Worm (Caenorhabditis elegans) whole organism, L1 larva: ENCODE measurements around the gene Y46G5A.18.

Experiments used
- C34B4.2 ChIP-seq: sonication (generic microtip); optimal IDR thresholded peaks from 2 replicates; lab custom pipeline; 2017; ENCODE audit warnings: mild to moderate bottlenecking, missing genetic modification characterization, missing compliant biosample characterization
- blmp-1 ChIP-seq: fragments of 150-350 bp; optimal IDR thresholded peaks from 2 replicates; lab custom pipeline; 2014; ENCODE audit warnings: missing biosample characterization, missing genetic modification characterization
- ceh-82 ChIP-seq, 3 experiments: fragments of 150-350 bp in 1 of 3; sonication (generic microtip) in 2 of 3; optimal IDR thresholded peaks; 2 replicates each; lab custom pipeline; 2014 to 2017; ENCODE audit warnings: missing biosample characterization in 3 of 3, missing genetic modification characterization in 3 of 3
- ceh-90 ChIP-seq: sonication (generic microtip); optimal IDR thresholded peaks from 2 replicates; lab custom pipeline; 2016; ENCODE audit warnings: missing genetic modification characterization, missing compliant biosample characterization
- dpl-1 ChIP-seq, 3 experiments: fragments of 150-350 bp in 2 of 3; sonication (generic microtip) in 1 of 3; optimal IDR thresholded peaks; 2 replicates each; lab custom pipeline; 2014 to 2017; ENCODE audit warnings: missing biosample characterization in 3 of 3, missing genetic modification characterization in 3 of 3, missing genetic modification reagents in 3 of 3
- efl-1 ChIP-seq, 4 experiments: fragments of 150-350 bp; optimal IDR thresholded peaks in 3 of 4; peaks in 1 of 4; 1 replicate in 1 of 4; 2 replicates in 3 of 4; lab custom pipeline; 2014; ENCODE audit warnings: missing biosample characterization in 2 of 4, missing genetic modification characterization in 2 of 4, missing genetic modification reagents in 2 of 4
- efl-3 ChIP-seq: fragments of 200-800 bp; sonication (Bioruptor generic); optimal IDR thresholded peaks from 2 replicates; lab custom pipeline; 2018; ENCODE audit warnings: mild to moderate bottlenecking, missing genetic modification characterization, missing compliant biosample characterization
- egl-13 ChIP-seq: sonication (generic microtip); optimal IDR thresholded peaks from 2 replicates; lab custom pipeline; 2016; ENCODE audit warnings: missing genotype, missing genetic modification reagents, missing genetic modification characterization, missing compliant biosample characterization
- elt-3 ChIP-seq, 6 experiments: fragments of 150-350 bp in 1 of 6; sonication (generic microtip); optimal IDR thresholded peaks; 2 replicates each; lab custom pipeline; 2017 to 2018; ENCODE audit warnings: missing biosample characterization in 6 of 6, missing genetic modification characterization in 6 of 6, inconsistent platforms in 1 of 6
- ets-5 ChIP-seq: fragments of 200-800 bp; sonication (Bioruptor generic); IDR thresholded peaks from 2 replicates; pipeline ENCODE4 v1.3.6; 2022; ENCODE audit warnings: missing genetic modification characterization, missing compliant biosample characterization
- fkh-8 ChIP-seq: sonication (generic microtip); optimal IDR thresholded peaks from 2 replicates; lab custom pipeline; 2016; ENCODE audit warnings: mild to moderate bottlenecking, missing genetic modification characterization, missing compliant biosample characterization
- fos-1 ChIP-seq: fragments of 150-350 bp; optimal IDR thresholded peaks from 2 replicates; lab custom pipeline; 2014; ENCODE audit warnings: missing biosample characterization, missing genetic modification characterization
- hlh-4 ChIP-seq: sonication (generic microtip); optimal IDR thresholded peaks from 2 replicates; lab custom pipeline; 2016; ENCODE audit warnings: mild to moderate bottlenecking, missing genetic modification characterization, missing compliant biosample characterization
- isw-1 ChIP-seq: fragments of 200-800 bp; sonication (Bioruptor generic); IDR thresholded peaks from 2 replicates; pipeline ENCODE4 v1.3.6; 2022; ENCODE audit warnings: missing genetic modification characterization, missing compliant biosample characterization
- jun-1 ChIP-seq: fragments of 150-350 bp; optimal IDR thresholded peaks from 2 replicates; lab custom pipeline; 2014; ENCODE audit warnings: missing biosample characterization, missing genetic modification reagents, missing genetic modification characterization
- lin-14 ChIP-seq: fragments of 200-800 bp; sonication (Bioruptor generic); optimal IDR thresholded peaks from 2 replicates; lab custom pipeline; 2018; ENCODE audit warnings: mild to moderate bottlenecking, missing genetic modification characterization, moderate library complexity, missing compliant biosample characterization
- lin-15B ChIP-seq: fragments of 150-350 bp; sonication (generic microtip); optimal IDR thresholded peaks from 3 replicates; lab custom pipeline; 2014; ENCODE audit warnings: missing biosample characterization, missing genetic modification characterization
- lin-35 ChIP-seq, 2 experiments: fragments of 150-350 bp; optimal IDR thresholded peaks; 2 replicates each; lab custom pipeline; 2014; ENCODE audit warnings: missing biosample characterization in 2 of 2, missing genetic modification characterization in 2 of 2, missing genetic modification reagents in 2 of 2
- lsy-2 ChIP-seq, 2 experiments: fragments of 150-350 bp; optimal IDR thresholded peaks; 2 replicates each; lab custom pipeline; 2014; ENCODE audit warnings: missing biosample characterization in 2 of 2, missing genetic modification characterization in 2 of 2
- mdl-1 ChIP-seq, 2 experiments: fragments of 150-350 bp; optimal IDR thresholded peaks; 2 replicates each; lab custom pipeline; 2014 to 2017; ENCODE audit warnings: missing biosample characterization in 2 of 2, missing genetic modification characterization in 2 of 2, inconsistent platforms in 1 of 2
- mep-1 ChIP-seq: fragments of 150-350 bp; optimal IDR thresholded peaks from 2 replicates; lab custom pipeline; 2014; ENCODE audit warnings: missing biosample characterization, missing genetic modification characterization
- nhr-19 ChIP-seq: fragments of 200-800 bp; sonication (Bioruptor generic); conservative IDR thresholded peaks from 2 replicates; pipeline ENCODE4 v1.3.6; 2022; ENCODE audit warnings: missing genetic modification characterization, missing compliant biosample characterization
- nhr-20 ChIP-seq: sonication (generic microtip); optimal IDR thresholded peaks from 2 replicates; lab custom pipeline; 2016; ENCODE audit warnings: mild to moderate bottlenecking, missing genetic modification characterization, missing compliant biosample characterization
- nhr-237 ChIP-seq: fragments of 150-350 bp; optimal IDR thresholded peaks from 2 replicates; lab custom pipeline; 2014; ENCODE audit warnings: missing biosample characterization, missing genetic modification characterization
- nhr-47 ChIP-seq: sonication (generic microtip); optimal IDR thresholded peaks from 2 replicates; lab custom pipeline; 2016; ENCODE audit warnings: mild to moderate bottlenecking, missing genetic modification characterization, moderate library complexity, missing compliant biosample characterization
- nhr-71 ChIP-seq: sonication (generic microtip); optimal IDR thresholded peaks from 2 replicates; lab custom pipeline; 2016; ENCODE audit warnings: mild to moderate bottlenecking, missing genetic modification characterization, moderate library complexity, missing compliant biosample characterization
- nhr-84 ChIP-seq: sonication (generic microtip); optimal IDR thresholded peaks from 2 replicates; lab custom pipeline; 2017; ENCODE audit warnings: missing biosample characterization, missing genetic modification characterization
- nhr-85 ChIP-seq: sonication (generic microtip); peaks from one replicate; lab custom pipeline; 2016; ENCODE audit warnings: missing genetic modification characterization, inconsistent platforms, missing compliant biosample characterization
- nhr-90 ChIP-seq: sonication (generic microtip); optimal IDR thresholded peaks from 2 replicates; lab custom pipeline; 2016; ENCODE audit warnings: mild to moderate bottlenecking, missing genetic modification characterization, missing compliant biosample characterization; ENCODE audit not compliant: poor library complexity
- pag-3 ChIP-seq: sonication (generic microtip); optimal IDR thresholded peaks from 2 replicates; lab custom pipeline; 2017; ENCODE audit warnings: missing genetic modification characterization, mild to moderate bottlenecking, missing compliant biosample characterization, antibody characterized with exemption, borderline replicate concordance; ENCODE audit not compliant: insufficient read depth
- pax-3 ChIP-seq: fragments of 200-800 bp; sonication (Bioruptor generic); optimal IDR thresholded peaks from 2 replicates; lab custom pipeline; 2018; ENCODE audit warnings: mild to moderate bottlenecking, missing genetic modification characterization, moderate library complexity, missing compliant biosample characterization
- rnt-1 ChIP-seq: sonication (generic microtip); optimal IDR thresholded peaks from 2 replicates; lab custom pipeline; 2016; ENCODE audit warnings: mild to moderate bottlenecking, missing genetic modification characterization, moderate library complexity, missing compliant biosample characterization
- skn-1 ChIP-seq: fragments of 150-350 bp; optimal IDR thresholded peaks from 2 replicates; lab custom pipeline; 2014; ENCODE audit warnings: missing biosample characterization, missing genetic modification characterization
- snpc-4 ChIP-seq: fragments of 150-350 bp; optimal IDR thresholded peaks from 2 replicates; lab custom pipeline; 2014; ENCODE audit warnings: missing biosample characterization, missing genetic modification characterization
- snu-23 ChIP-seq: sonication (generic microtip); optimal IDR thresholded peaks from 2 replicates; lab custom pipeline; 2016; ENCODE audit warnings: missing genetic modification characterization, missing compliant biosample characterization
- swsn-7 ChIP-seq: sonication (generic microtip); optimal IDR thresholded peaks from 2 replicates; lab custom pipeline; 2016; ENCODE audit warnings: missing genetic modification characterization, missing compliant biosample characterization
- tbx-2 ChIP-seq: sonication (generic microtip); optimal IDR thresholded peaks from 2 replicates; lab custom pipeline; 2016; ENCODE audit warnings: missing genetic modification characterization, missing compliant biosample characterization
- unc-130 ChIP-seq: fragments of 150-350 bp; optimal IDR thresholded peaks from 2 replicates; lab custom pipeline; 2017; ENCODE audit warnings: missing biosample characterization, missing genetic modification characterization, inconsistent platforms
- unc-86 ChIP-seq: sonication (generic microtip); optimal IDR thresholded peaks from 2 replicates; lab custom pipeline; 2016; ENCODE audit warnings: missing genetic modification characterization, missing compliant biosample characterization
- unc-98 ChIP-seq: fragments of 200-800 bp; sonication (Bioruptor generic); IDR thresholded peaks from 2 replicates; pipeline ENCODE4 v1.3.6; 2022; ENCODE audit warnings: missing genetic modification characterization, missing compliant biosample characterization
- vab-15 ChIP-seq: sonication (generic microtip); optimal IDR thresholded peaks from 2 replicates; lab custom pipeline; 2017; ENCODE audit warnings: missing genotype, mild to moderate bottlenecking, missing genetic modification characterization, missing compliant biosample characterization
- ztf-11 ChIP-seq, 2 experiments: sonication (generic microtip); optimal IDR thresholded peaks; 2 replicates each; lab custom pipeline; 2016 to 2017; ENCODE audit warnings: missing genetic modification characterization in 2 of 2, missing biosample characterization in 1 of 2, missing compliant biosample characterization in 1 of 2

Y46G5A.18 gene

DNA sequence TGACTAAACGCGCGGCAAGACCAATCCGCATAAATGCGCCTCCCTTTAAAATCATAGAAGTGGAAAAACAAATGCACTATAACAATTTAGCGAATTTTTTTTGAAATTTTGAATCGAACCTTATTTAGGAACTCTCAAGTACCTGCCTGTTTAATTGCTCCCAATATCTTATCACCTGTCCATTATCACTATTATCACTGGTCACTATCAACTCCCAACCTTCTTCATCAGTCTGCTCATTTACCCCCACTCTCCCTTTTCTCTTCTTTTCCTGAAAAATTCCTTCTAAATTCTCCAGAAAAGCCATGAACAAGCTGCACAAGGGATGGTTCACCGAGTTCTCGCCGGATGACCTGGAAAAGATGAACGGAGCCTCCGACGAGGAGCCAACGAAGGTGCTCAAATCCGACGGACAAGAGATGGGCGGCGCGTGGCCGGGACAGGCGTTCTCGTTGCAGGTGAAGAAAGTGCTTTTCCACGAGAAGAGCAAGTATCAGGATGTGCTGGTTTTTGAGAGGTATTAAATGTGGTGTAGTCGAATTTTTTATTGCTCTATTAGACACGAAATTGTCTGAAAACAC lies 1.6 kb upstream of the Y46G5A.18 start, which contains the start of gene spds-1:
Gene spds-1, plus strand, starts transcription at position 298 of the 581 bp plus-strand sequence.
- no peak for TF ChIP-seq C34B4.2 (tag; lab: Kevin White, UChicago)
- no peak for TF ChIP-seq skn-1 (tag; lab: Kevin White, UChicago)
- no peak for TF ChIP-seq dpl-1 (GFP tag; optimal IDR thresholded peaks at IDR 0.05; lab: Kevin White, UChicago)
- no peak for TF ChIP-seq ztf-11 (tag; optimal IDR thresholded peaks at IDR 0.05; lab: Kevin White, UChicago)
- no peak for TF ChIP-seq nhr-90
- no peak for TF ChIP-seq mep-1 (tag; lab: Kevin White, UChicago)
- TF ChIP-seq rnt-1 (tag; lab: Kevin White, UChicago): no peak
- TF ChIP-seq unc-130 (tag; lab: Kevin White, UChicago): no peak
- no peak for TF ChIP-seq ceh-90 (tag; lab: Kevin White, UChicago)
- no peak for TF ChIP-seq efl-3 (GFP tag; lab: Kevin White, UChicago)
- TF ChIP-seq pax-3 (tag; lab: Kevin White, UChicago): no peak
- TF ChIP-seq elt-3 (tag; optimal IDR thresholded peaks at IDR 0.05; lab: Kevin White, UChicago): no peak
- no peak for TF ChIP-seq nhr-237 (tag; lab: Kevin White, UChicago)
- TF ChIP-seq nhr-84: no peak
- TF ChIP-seq fos-1: no peak
- TF ChIP-seq vab-15 (tag; lab: Kevin White, UChicago): no peak

DNA sequence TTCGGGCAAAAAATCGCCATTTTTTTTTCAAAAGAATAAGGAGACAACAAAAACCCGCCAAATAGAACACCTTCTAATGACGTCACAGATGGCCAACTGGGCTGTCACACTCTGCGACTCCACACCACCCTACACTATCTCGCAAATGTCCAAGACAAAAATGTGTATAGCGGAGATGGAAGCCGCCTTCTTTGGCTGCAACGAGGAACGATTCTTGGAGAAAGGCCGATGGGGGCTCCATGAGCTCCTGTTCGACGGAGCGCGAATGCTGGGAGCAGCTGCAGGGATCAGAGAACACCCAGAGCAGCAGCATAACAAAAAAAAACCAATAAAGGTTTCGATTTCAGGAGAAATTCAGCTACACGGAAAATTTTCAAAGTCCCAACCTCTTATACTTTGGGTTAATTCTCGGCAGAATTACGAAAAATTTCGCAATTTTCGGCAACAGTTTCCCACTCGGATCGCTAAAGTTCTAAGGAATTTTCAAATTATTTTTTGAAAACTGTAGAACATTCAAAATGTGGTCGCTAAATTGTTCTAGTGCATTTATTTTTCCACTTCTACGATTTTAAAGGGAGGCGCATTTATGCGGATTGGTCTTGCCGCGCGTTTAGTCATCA lies 814 bp upstream of the Y46G5A.18 start:
- TF ChIP-seq pag-3 (tag; lab: Kevin White, UChicago) (no peak), lsy-2 (tag; optimal IDR thresholded peaks at IDR 0.05; lab: Kevin White, UChicago) (peak; percentile 9 to 10), nhr-237 (tag; lab: Kevin White, UChicago) (no peak), blmp-1 (tag; lab: Kevin White, UChicago) (no peak), lin-15B (tag; lab: Kevin White, UChicago) (peak; percentile 47), nhr-20 (tag; lab: Kevin White, UChicago) (peak; percentile 4), dpl-1 (GFP tag; optimal IDR thresholded peaks at IDR 0.05; lab: Kevin White, UChicago) (peak in 2 of 3 experiments; percentile 15 to 57), tbx-2 (tag; lab: Kevin White, UChicago) (peak; percentile 33), mep-1 (tag; lab: Kevin White, UChicago) (peak; percentile 36), C34B4.2 (tag; lab: Kevin White, UChicago) (no peak), lin-14 (peak; percentile 86), skn-1 (tag; lab: Kevin White, UChicago) (peak; percentile 16), mdl-1 (tag; optimal IDR thresholded peaks at IDR 0.05; lab: Kevin White, UChicago) (peak in 1 of 2 experiments; percentile 6), lin-35 (GFP tag; optimal IDR thresholded peaks at IDR 0.05; lab: Kevin White, UChicago) (peak in 1 of 2 experiments; percentile 59), nhr-47 (tag; lab: Kevin White, UChicago) (peak; percentile 54), ets-5 (no peak), nhr-71 (tag; lab: Kevin White, UChicago) (peak; percentile 51), ztf-11 (tag; optimal IDR thresholded peaks at IDR 0.05; lab: Kevin White, UChicago) (peak in 1 of 2 experiments; percentile 2), pax-3 (tag; lab: Kevin White, UChicago) (no peak), fkh-8 (tag; lab: Kevin White, UChicago) (peak; percentile 59), hlh-4 (tag; lab: Kevin White, UChicago) (no peak), nhr-85 (tag; lab: Kevin White, UChicago) (peak; percentile 13), snpc-4 (tag; lab: Kevin White, UChicago) (no peak), efl-1 (optimal IDR thresholded peaks at IDR 0.05; lab: Kevin White, UChicago) (peak; percentile 34 to 36), efl-1 (GFP tag; optimal IDR thresholded peaks at IDR 0.05 in 1 of 2; lab: Kevin White, UChicago) (peak; percentile 31 to 55), swsn-7 (tag; lab: Kevin White, UChicago) (peak; percentile 41), nhr-19 (GFP tag; lab: Robert Waterston, UW) (peak; percentile 90), jun-1 (no peak), isw-1 (peak; percentile 15; the same call in 1 of the 2 replicates), unc-86 (peak; percentile 60), egl-13 (tag; lab: Kevin White, UChicago) (peak; percentile 35), unc-98 (GFP tag; lab: Robert Waterston, UW) (no peak), vab-15 (tag; lab: Kevin White, UChicago) (no peak), ceh-82 (tag; optimal IDR thresholded peaks at IDR 0.05; lab: Kevin White, UChicago) (peak in 2 of 3 experiments; percentile 4 to 30), snu-23 (peak; percentile 41)
